Fruit fly (Drosophila melanogaster): ENCODE results near the gene Exn.

dm6 chr3L:16969652-16970109, at the start of gene Exn:
- no peak for TF ChIP-seq CG14711 (tag; optimal IDR thresholded peaks at IDR 0.05)
- TF ChIP-seq CG11617 (GFP tag; optimal IDR thresholded peaks at IDR 0.05): peak; percentile 42
- no peak for TF ChIP-seq cnc (optimal IDR thresholded peaks at IDR 0.05)
- TF ChIP-seq CG33017 (tag; optimal IDR thresholded peaks at IDR 0.05): peak; percentile 46
